Worm (Caenorhabditis elegans) whole organism, mixed stage, embryonic: ENCODE results near the gene B0334.4.

Experiments
- ceh-43 ChIP-seq: fragments of 200-800 bp; sonication (Bioruptor generic); optimal IDR thresholded peaks from 2 replicates; lab custom pipeline; 2018; ENCODE audit warnings: mild to moderate bottlenecking, missing genetic modification characterization, moderate library complexity, missing compliant biosample characterization
- elt-1 ChIP-seq: sonication (generic microtip); optimal IDR thresholded peaks from 2 replicates; lab custom pipeline; 2017; ENCODE audit warnings: missing genetic modification characterization, mild to moderate bottlenecking, missing compliant biosample characterization, antibody characterized with exemption, moderate library complexity, borderline replicate concordance; ENCODE audit not compliant: insufficient read depth
- ham-2 ChIP-seq: fragments of 200-800 bp; sonication (Bioruptor generic); optimal IDR thresholded peaks from 2 replicates; lab custom pipeline; 2018; ENCODE audit warnings: mild to moderate bottlenecking, missing genetic modification characterization, missing compliant biosample characterization
- mep-1 ChIP-seq: fragments of 150-350 bp; optimal IDR thresholded peaks from 2 replicates; lab custom pipeline; 2017; ENCODE audit warnings: missing biosample characterization, missing genetic modification reagents, missing genetic modification characterization, inconsistent platforms
- nhr-12 ChIP-seq: fragments of 150-350 bp; optimal IDR thresholded peaks from 2 replicates; lab custom pipeline; 2014; ENCODE audit warnings: missing biosample characterization, missing genetic modification characterization
- nhr-2 ChIP-seq: fragments of 150-350 bp; optimal IDR thresholded peaks from 2 replicates; lab custom pipeline; 2014; ENCODE audit warnings: missing biosample characterization, missing genetic modification characterization
- nhr-237 ChIP-seq: fragments of 150-350 bp; optimal IDR thresholded peaks from 2 replicates; lab custom pipeline; 2014; ENCODE audit warnings: missing biosample characterization, missing genetic modification characterization
- nhr-28 ChIP-seq: fragments of 150-350 bp; optimal IDR thresholded peaks from 2 replicates; lab custom pipeline; 2014; ENCODE audit warnings: missing biosample characterization, missing genetic modification characterization
- pha-4 ChIP-seq: fragments of 150-350 bp; optimal IDR thresholded peaks from 2 replicates; lab custom pipeline; 2018; ENCODE audit warnings: missing biosample characterization, missing genetic modification reagents, missing genetic modification characterization
- snpc-4 ChIP-seq: fragments of 150-350 bp; optimal IDR thresholded peaks from 2 replicates; lab custom pipeline; 2014; ENCODE audit warnings: missing biosample characterization, missing genetic modification characterization
- sptf-1 ChIP-seq: sonication (generic microtip); optimal IDR thresholded peaks from 2 replicates; lab custom pipeline; 2017; ENCODE audit warnings: mild to moderate bottlenecking, missing genetic modification characterization, moderate library complexity, missing compliant biosample characterization
- unc-62 ChIP-seq: fragments of 150-350 bp; optimal IDR thresholded peaks from 2 replicates; lab custom pipeline; 2014; ENCODE audit warnings: missing biosample characterization, missing genetic modification reagents, missing genetic modification characterization
- ztf-11 ChIP-seq: fragments of 150-350 bp; optimal IDR thresholded peaks from 2 replicates; lab custom pipeline; 2014; ENCODE audit warnings: missing biosample characterization, missing genetic modification characterization

DNA sequence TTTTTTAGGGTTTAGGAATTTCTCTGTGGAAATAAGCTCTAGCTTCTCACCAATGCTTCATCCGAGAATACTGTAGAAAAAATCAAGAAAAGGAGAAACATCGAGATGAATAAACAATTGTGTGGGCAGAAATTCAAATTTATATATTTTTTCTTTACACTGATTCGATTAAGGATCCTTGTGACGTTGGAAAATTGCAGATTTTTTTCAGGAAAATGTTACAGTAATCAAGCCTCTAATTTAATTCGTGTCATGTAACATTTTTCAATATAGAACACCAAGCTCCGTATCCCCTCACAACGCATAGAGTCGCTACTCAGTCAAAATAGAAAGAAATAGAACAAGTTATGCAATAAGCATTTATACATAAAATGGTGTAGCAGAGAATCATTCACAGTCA is 19.1 kb upstream of the B0334.4 start, which contains the start of gene W02B12.16:
- no peak for TF ChIP-seq pha-4 (tag; lab: Kevin White, UChicago)
- TF ChIP-seq ceh-43 (GFP tag; lab: Kevin White, UChicago), result no peak
- no peak for TF ChIP-seq ztf-11
- TF ChIP-seq mep-1, result no peak
- no peak for TF ChIP-seq sptf-1 (tag; lab: Kevin White, UChicago)
- TF ChIP-seq nhr-28, result no peak
- no peak for TF ChIP-seq nhr-237 (tag; lab: Kevin White, UChicago)
- no peak for TF ChIP-seq unc-62
- no peak for TF ChIP-seq elt-1 (tag; lab: Kevin White, UChicago)
- TF ChIP-seq snpc-4 (tag; lab: Kevin White, UChicago), result no peak
- TF ChIP-seq ham-2 (GFP tag; lab: Kevin White, UChicago), result no peak
- no peak for TF ChIP-seq nhr-12 (tag; lab: Kevin White, UChicago)
- TF ChIP-seq nhr-2 (tag; lab: Kevin White, UChicago), result no peak
